Fruit fly (Drosophila melanogaster) whole organism, embryonic: ENCODE data around the gene CG13359.

Experiments
- Adf1 ChIP-seq: fragments of 200-800 bp; sonication (Bioruptor generic); IDR thresholded peaks from 2 replicates; pipeline ENCODE4 v1.3.6; 2022; ENCODE audit warnings: missing biosample characterization, missing genetic modification characterization
- Bteb2 ChIP-seq: fragments of 200-800 bp; sonication (Bioruptor generic); optimal IDR thresholded peaks from 2 replicates; lab custom pipeline; 2016; ENCODE audit warnings: missing biosample characterization, missing genetic modification characterization
- CG11085 ChIP-seq: fragments of 200-800 bp; sonication (Bioruptor generic); IDR thresholded peaks from 2 replicates; pipeline ENCODE4 v1.3.6; 2022; ENCODE audit warnings: missing biosample characterization, missing genetic modification characterization
- CG13296 ChIP-seq: fragments of 200-800 bp; sonication (Bioruptor generic); optimal IDR thresholded peaks from 3 replicates; lab custom pipeline; 2018; ENCODE audit warnings: missing biosample characterization, mild to moderate bottlenecking, missing genetic modification characterization
- CG13424 ChIP-seq: fragments of 200-800 bp; sonication (Bioruptor generic); optimal IDR thresholded peaks from 2 replicates; lab custom pipeline; 2019; ENCODE audit warnings: missing biosample characterization, mild to moderate bottlenecking, missing genetic modification characterization, moderate library complexity
- CG14860 ChIP-seq: fragments of 200-800 bp; sonication (Bioruptor generic); IDR thresholded peaks from 3 replicates; pipeline ENCODE4 v1.3.6; 2022; ENCODE audit warnings: missing biosample characterization, missing genetic modification characterization; ENCODE audit not compliant: partially characterized antibody
- CG17912 ChIP-seq: fragments of 200-800 bp; sonication (Bioruptor generic); optimal IDR thresholded peaks from 2 replicates; lab custom pipeline; 2018; ENCODE audit warnings: missing biosample characterization, mild to moderate bottlenecking, missing genetic modification characterization
- CG1832 ChIP-seq: fragments of 200-800 bp; sonication (Bioruptor generic); optimal IDR thresholded peaks from 2 replicates; lab custom pipeline; 2017; ENCODE audit warnings: missing biosample characterization, mild to moderate bottlenecking, missing genetic modification characterization, inconsistent platforms
- CG18476 ChIP-seq: fragments of 200-800 bp; sonication (Bioruptor generic); optimal IDR thresholded peaks from 2 replicates; lab custom pipeline; 2016; ENCODE audit warnings: missing biosample characterization, mild to moderate bottlenecking, missing genetic modification characterization
- CG18764 ChIP-seq: fragments of 200-800 bp; sonication (Bioruptor generic); optimal IDR thresholded peaks from 3 replicates; lab custom pipeline; 2016; ENCODE audit warnings: missing biosample characterization, missing genetic modification characterization
- CG32532 ChIP-seq: fragments of 200-800 bp; sonication (Bioruptor generic); IDR thresholded peaks from 2 replicates; pipeline ENCODE4 v1.3.6; 2022; ENCODE audit warnings: missing biosample characterization, missing genetic modification characterization
- CG4424 ChIP-seq: fragments of 200-800 bp; sonication (Bioruptor generic); optimal IDR thresholded peaks from 3 replicates; lab custom pipeline; 2016; ENCODE audit warnings: missing biosample characterization, missing genetic modification characterization
- CG4617 ChIP-seq: fragments of 200-800 bp; sonication (Bioruptor generic); optimal IDR thresholded peaks from 3 replicates; lab custom pipeline; 2016; ENCODE audit warnings: missing biosample characterization, missing genetic modification characterization, borderline replicate concordance
- CG7928 ChIP-seq: fragments of 200-800 bp; sonication (Bioruptor generic); optimal IDR thresholded peaks from 2 replicates; lab custom pipeline; 2017; ENCODE audit warnings: missing biosample characterization, mild to moderate bottlenecking, missing genetic modification characterization
- CG9727 ChIP-seq: fragments of 200-800 bp; sonication (Bioruptor generic); optimal IDR thresholded peaks from 3 replicates; lab custom pipeline; 2017; ENCODE audit warnings: missing biosample characterization, mild to moderate bottlenecking, missing genetic modification characterization
- CHES-1-like ChIP-seq: fragments of 200-800 bp; sonication (Bioruptor generic); optimal IDR thresholded peaks from 2 replicates; lab custom pipeline; 2016; ENCODE audit warnings: missing biosample characterization, missing genetic modification characterization
- Chrac-16 ChIP-seq: fragments of 200-800 bp; sonication (Bioruptor generic); optimal IDR thresholded peaks from 3 replicates; lab custom pipeline; 2016; ENCODE audit warnings: missing biosample characterization, missing genetic modification characterization
- Dad ChIP-seq: fragments of 200-800 bp; sonication (Bioruptor generic); optimal IDR thresholded peaks from 3 replicates; lab custom pipeline; 2016; ENCODE audit warnings: missing biosample characterization, missing genetic modification characterization
- Deaf1 ChIP-seq: fragments of 200-800 bp; optimal IDR thresholded peaks from 3 replicates; lab custom pipeline; 2019; ENCODE audit warnings: missing biosample characterization, mild to moderate bottlenecking, missing genetic modification characterization, moderate library complexity
- Dp ChIP-seq: fragments of 200-800 bp; sonication (Bioruptor generic); optimal IDR thresholded peaks from 2 replicates; lab custom pipeline; 2018; ENCODE audit warnings: missing biosample characterization, mild to moderate bottlenecking, missing genetic modification characterization, moderate library complexity
- E2f2 ChIP-seq: fragments of 200-800 bp; sonication (Bioruptor generic); IDR thresholded peaks from 2 replicates; pipeline ENCODE4 v1.3.6; 2022; ENCODE audit warnings: missing biosample characterization, missing genetic modification characterization
- HmgZ ChIP-seq: fragments of 200-800 bp; sonication (Bioruptor generic); optimal IDR thresholded peaks from 2 replicates; lab custom pipeline; 2018; ENCODE audit warnings: missing biosample characterization, mild to moderate bottlenecking, missing genetic modification characterization
- Hmr ChIP-seq: fragments of 200-800 bp; sonication (Bioruptor generic); optimal IDR thresholded peaks from 3 replicates; lab custom pipeline; 2017; ENCODE audit warnings: mild to moderate bottlenecking, missing biosample characterization, missing genetic modification reagents, missing genetic modification characterization
- Lhr ChIP-seq: fragments of 200-800 bp; sonication (Bioruptor generic); optimal IDR thresholded peaks from 3 replicates; lab custom pipeline; 2017; ENCODE audit warnings: mild to moderate bottlenecking, missing biosample characterization, missing genetic modification reagents, missing genetic modification characterization
- Med ChIP-seq: fragments of 200-800 bp; sonication (Bioruptor generic); peaks from one replicate; lab custom pipeline; 2016; ENCODE audit warnings: missing biosample characterization, missing genetic modification characterization, mild to moderate bottlenecking, inconsistent platforms, moderate library complexity
- Mes4 ChIP-seq: fragments of 200-800 bp; sonication (Bioruptor generic); optimal IDR thresholded peaks from 2 replicates; lab custom pipeline; 2016; ENCODE audit warnings: missing biosample characterization, missing genetic modification characterization
- Nf-YA ChIP-seq: fragments of 200-800 bp; sonication (Bioruptor generic); IDR thresholded peaks from 2 replicates; pipeline ENCODE4 v1.3.6; 2022; ENCODE audit warnings: missing biosample characterization, missing genetic modification characterization
- Pdp1 ChIP-seq, 2 experiments: fragments of 200-800 bp; sonication (Bioruptor generic); optimal IDR thresholded peaks; 3 replicates each; lab custom pipeline; 2016; ENCODE audit warnings: missing biosample characterization in 2 of 2, missing genetic modification characterization in 2 of 2, mild to moderate bottlenecking in 1 of 2, moderate library complexity in 1 of 2
- Sry-β ChIP-seq: fragments of 200-800 bp; sonication (Bioruptor generic); optimal IDR thresholded peaks from 2 replicates; lab custom pipeline; 2018; ENCODE audit warnings: missing biosample characterization, mild to moderate bottlenecking, missing genetic modification characterization, moderate library complexity
- amos ChIP-seq: fragments of 200-800 bp; sonication (Bioruptor generic); IDR thresholded peaks from 2 replicates; pipeline ENCODE4 v1.3.6; 2022; ENCODE audit warnings: missing biosample characterization, missing genetic modification characterization; ENCODE audit not compliant: partially characterized antibody
- crc ChIP-seq: fragments of 200-800 bp; sonication (Bioruptor generic); optimal IDR thresholded peaks from 2 replicates; lab custom pipeline; 2016; ENCODE audit warnings: missing biosample characterization, missing genetic modification characterization
- croc ChIP-seq: fragments of 200-800 bp; sonication (Bioruptor generic); conservative IDR thresholded peaks from 3 replicates; pipeline ENCODE4 v1.3.6; 2022; ENCODE audit warnings: missing biosample characterization, missing genetic modification characterization
- gcm2 ChIP-seq: fragments of 200-800 bp; sonication (Bioruptor generic); optimal IDR thresholded peaks from 2 replicates; lab custom pipeline; 2016; ENCODE audit warnings: missing biosample characterization, missing genetic modification characterization
- gem ChIP-seq: fragments of 200-800 bp; sonication (Bioruptor generic); optimal IDR thresholded peaks from 2 replicates; lab custom pipeline; 2019; ENCODE audit warnings: missing biosample characterization, mild to moderate bottlenecking, missing genetic modification characterization, moderate library complexity
- ham ChIP-seq: fragments of 200-800 bp; sonication (Bioruptor generic); IDR thresholded peaks from 2 replicates; pipeline ENCODE4 v1.3.6; 2022; ENCODE audit warnings: missing biosample characterization, missing genetic modification characterization
- hb ChIP-seq: fragments of 200-800 bp; sonication (Bioruptor generic); IDR thresholded peaks from 3 replicates; pipeline ENCODE4 v1.3.6; 2022; ENCODE audit warnings: missing biosample characterization, missing genetic modification characterization; ENCODE audit not compliant: partially characterized antibody
- hbn ChIP-seq: fragments of 200-800 bp; sonication (Bioruptor generic); IDR thresholded peaks from 2 replicates; pipeline ENCODE4 v1.3.6; 2022; ENCODE audit warnings: missing biosample characterization, missing genetic modification characterization; ENCODE audit not compliant: partially characterized antibody
- kay ChIP-seq: fragments of 200-800 bp; sonication (Bioruptor generic); optimal IDR thresholded peaks from 2 replicates; lab custom pipeline; 2016; ENCODE audit warnings: missing biosample characterization, missing genetic modification characterization
- knrl ChIP-seq: fragments of 200-800 bp; sonication (Bioruptor generic); IDR thresholded peaks from 3 replicates; pipeline ENCODE4 v1.3.6; 2022; ENCODE audit warnings: missing biosample characterization, missing genetic modification characterization; ENCODE audit not compliant: partially characterized antibody
- onecut ChIP-seq: fragments of 200-800 bp; sonication (Bioruptor generic); IDR thresholded peaks from 2 replicates; pipeline ENCODE4 v1.3.6; 2022; ENCODE audit warnings: missing biosample characterization, missing genetic modification characterization
- p53 ChIP-seq: fragments of 200-800 bp; sonication (Bioruptor generic); optimal IDR thresholded peaks from 2 replicates; lab custom pipeline; 2016; ENCODE audit warnings: missing biosample characterization, missing genetic modification characterization
- pho ChIP-seq: fragments of 200-800 bp; sonication (Bioruptor generic); optimal IDR thresholded peaks from 2 replicates; lab custom pipeline; 2016; ENCODE audit warnings: missing biosample characterization, missing genetic modification characterization
- pros ChIP-seq: fragments of 200-800 bp; sonication (Bioruptor generic); optimal IDR thresholded peaks from 3 replicates; lab custom pipeline; 2019; ENCODE audit warnings: missing biosample characterization, mild to moderate bottlenecking, missing genetic modification characterization, moderate library complexity
- psq ChIP-seq: fragments of 200-800 bp; sonication (Bioruptor generic); optimal IDR thresholded peaks from 2 replicates; lab custom pipeline; 2017; ENCODE audit warnings: missing biosample characterization, missing genetic modification characterization
- ro ChIP-seq: fragments of 200-800 bp; sonication (Bioruptor generic); IDR thresholded peaks from 2 replicates; pipeline ENCODE4 v1.3.6; 2022; ENCODE audit warnings: missing biosample characterization, missing genetic modification characterization
- tio ChIP-seq: fragments of 200-800 bp; sonication (Bioruptor generic); optimal IDR thresholded peaks from 2 replicates; lab custom pipeline; 2017; ENCODE audit warnings: missing biosample characterization, missing genetic modification characterization, inconsistent platforms
- ttk ChIP-seq: fragments of 200-800 bp; sonication (Bioruptor generic); IDR thresholded peaks from 2 replicates; pipeline ENCODE4 v2.1.2; 2022; ENCODE audit warnings: missing biosample characterization, missing genetic modification characterization
- tup ChIP-seq: fragments of 200-800 bp; sonication (Bioruptor generic); optimal IDR thresholded peaks from 2 replicates; lab custom pipeline; 2016; ENCODE audit warnings: missing biosample characterization, mild to moderate bottlenecking, missing genetic modification characterization, moderate library complexity
- zfh1 ChIP-seq: fragments of 200-800 bp; sonication (Bioruptor generic); IDR thresholded peaks from 3 replicates; pipeline ENCODE4 v1.3.6; 2022; ENCODE audit warnings: missing biosample characterization, missing genetic modification characterization

CG13359 gene

DNA sequence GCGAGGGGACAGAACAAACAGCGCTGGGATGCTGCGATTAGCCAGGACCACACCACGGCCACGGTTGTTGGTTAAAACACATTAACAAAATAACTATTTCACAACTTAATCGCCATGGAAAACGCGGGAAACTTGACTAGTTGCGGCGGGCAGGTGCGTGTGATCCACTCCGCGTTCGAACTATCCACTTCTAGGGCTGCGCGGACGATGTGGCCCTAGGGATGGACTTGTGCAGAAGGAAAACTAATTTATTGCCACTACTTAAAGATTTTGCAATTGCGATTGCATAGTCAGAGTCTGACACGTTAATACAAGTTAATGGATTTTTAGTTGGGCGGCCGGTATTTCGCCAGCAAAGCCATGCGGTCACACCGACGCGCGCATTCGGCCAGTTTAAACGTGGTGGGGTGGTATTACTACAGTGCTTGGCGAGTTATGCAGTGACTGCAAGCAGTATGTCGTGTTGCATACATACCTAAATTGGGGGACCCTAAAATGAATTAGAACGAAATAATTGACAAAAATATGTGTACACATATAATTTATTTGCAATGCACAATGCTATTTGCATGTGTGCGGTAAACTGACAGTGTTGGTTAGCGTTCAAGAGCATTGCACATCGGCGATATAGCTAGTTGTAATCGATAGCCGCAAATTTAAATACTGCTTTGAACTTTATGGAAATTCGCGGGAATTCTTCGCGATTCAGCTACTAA, 2.0 kb downstream of the CG13359 start, which contains the start of gene Rbf (continued):
- no peak for TF ChIP-seq HmgZ (tag; lab: Kevin White, UChicago)
- no peak for TF ChIP-seq pho (GFP tag; lab: Kevin White, UChicago)
- peak; percentile 58; the same call in 1 of the 3 replicates for TF ChIP-seq hb (GFP tag; lab: Robert Waterston, UW)
- peak; percentile 1 for TF ChIP-seq CG7928 (GFP tag; lab: Kevin White, UChicago)
- no peak for TF ChIP-seq CHES-1-like (GFP tag; lab: Kevin White, UChicago)
- peak; percentile 23 for TF ChIP-seq p53 (GFP tag; lab: Kevin White, UChicago)
- TF ChIP-seq gcm2 (GFP tag; lab: Kevin White, UChicago): no peak
- TF ChIP-seq tio (GFP tag; lab: Kevin White, UChicago): no peak
- no peak for TF ChIP-seq Nf-YA (GFP tag; lab: Robert Waterston, UW)
- peak; percentile 24 for TF ChIP-seq Hmr (GFP tag; lab: Kevin White, UChicago)
- peak; percentile 31 for TF ChIP-seq Dad (GFP tag; lab: Kevin White, UChicago)
- no peak for TF ChIP-seq crc (GFP tag; lab: Kevin White, UChicago)
- no peak for TF ChIP-seq tup
- TF ChIP-seq CG32532 (GFP tag; lab: Robert Waterston, UW): no peak
- no peak for TF ChIP-seq CG4424 (GFP tag; lab: Kevin White, UChicago)
- no peak for TF ChIP-seq Deaf1 (tag; lab: Kevin White, UChicago)
- TF ChIP-seq knrl (GFP tag; lab: Robert Waterston, UW): peak; percentile 61; the same call in 2 of the 3 replicates
- no peak for TF ChIP-seq CG18476
- no peak for TF ChIP-seq psq (GFP tag; lab: Kevin White, UChicago)
- peak; percentile 26 for TF ChIP-seq CG9727 (GFP tag; lab: Kevin White, UChicago)
- TF ChIP-seq CG4617: peak; percentile 53
- no peak for TF ChIP-seq gem
- TF ChIP-seq CG11085 (GFP tag; lab: Robert Waterston, UW): no peak
- peak; percentile 35; the same call in 1 of the 2 replicates for TF ChIP-seq hbn
- TF ChIP-seq E2f2 (GFP tag; lab: Robert Waterston, UW): peak; percentile 93
- TF ChIP-seq CG13424 (tag; lab: Kevin White, UChicago): no peak
- TF ChIP-seq CG1832 (GFP tag; lab: Kevin White, UChicago): no peak
- TF ChIP-seq Bteb2 (GFP tag; lab: Kevin White, UChicago): no peak
- no peak for TF ChIP-seq ttk (GFP tag; lab: Robert Waterston, UW)
- no peak for TF ChIP-seq kay (GFP tag; lab: Kevin White, UChicago)
- peak; percentile 36 for TF ChIP-seq Med
- no peak for TF ChIP-seq onecut (GFP tag; lab: Robert Waterston, UW)
- TF ChIP-seq Dp: peak; percentile 89
- TF ChIP-seq CG18764 (GFP tag; lab: Kevin White, UChicago): no peak
- TF ChIP-seq Chrac-16: peak; percentile 11
- no peak for TF ChIP-seq ham (GFP tag; lab: Robert Waterston, UW)
- TF ChIP-seq pros (GFP tag; lab: Kevin White, UChicago): no peak
- TF ChIP-seq Adf1 (GFP tag; lab: Robert Waterston, UW): no peak
- no peak for TF ChIP-seq zfh1
- TF ChIP-seq CG14860 (GFP tag; lab: Robert Waterston, UW): 0 out of 3 replicates have a peak, but pooled peaks have one; percentile 8
- TF ChIP-seq Mes4 (GFP tag; lab: Kevin White, UChicago): no peak
- TF ChIP-seq CG13296 (GFP tag; lab: Kevin White, UChicago): no peak
- no peak for TF ChIP-seq ro (GFP tag; lab: Robert Waterston, UW)
- peak; percentile 67 for TF ChIP-seq amos (GFP tag; lab: Robert Waterston, UW)
- no peak for TF ChIP-seq CG17912
- no peak for TF ChIP-seq Lhr (GFP tag; lab: Kevin White, UChicago)
- TF ChIP-seq Pdp1 (GFP tag; optimal IDR thresholded peaks at IDR 0.05; lab: Kevin White, UChicago): peak in 1 of 2 experiments; percentile 58
- no peak for TF ChIP-seq croc
- TF ChIP-seq Sry-β: no peak
